Fruit fly (Drosophila melanogaster): Measurements from ENCODE around the gene PKD.
A peak's percentile ranks its signal among the peaks of the same experiment; 100 is the strongest.

The PKD gene

DNA sequence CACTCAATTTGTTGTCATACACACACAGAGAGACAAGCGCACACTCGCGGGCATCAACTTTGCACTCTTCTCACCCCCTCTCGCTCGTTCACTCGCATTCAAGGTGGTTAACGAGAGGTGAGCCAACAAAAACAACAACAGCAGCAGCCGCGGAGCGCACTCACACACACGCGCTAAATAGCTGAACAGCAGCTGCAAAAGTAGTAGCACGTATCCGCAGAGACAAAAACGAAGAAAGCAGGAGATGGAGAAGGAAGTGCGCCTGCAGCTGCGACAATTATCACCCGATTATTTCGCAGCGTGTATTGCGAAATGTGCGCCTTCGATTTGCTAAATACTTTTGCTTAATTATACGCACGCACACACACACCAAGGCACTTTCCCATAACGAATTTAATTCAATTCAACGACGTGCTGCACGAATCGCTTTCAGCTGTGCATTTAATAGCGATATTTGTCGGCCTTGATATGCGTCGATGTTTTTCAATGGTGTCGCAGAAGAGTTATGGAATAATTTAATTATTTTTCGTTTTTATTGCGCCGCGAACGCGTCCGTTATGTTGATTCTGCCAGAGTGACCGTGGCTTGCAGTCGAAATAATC is 15.8 kb downstream of the PKD start (continued):
- TF ChIP-seq onecut (GFP tag; IDR thresholded peaks at IDR 0.05) = no peak
- TF ChIP-seq sna (GFP tag; IDR thresholded peaks at IDR 0.05; ENCODE audit: partially characterized antibody) = no peak
- TF ChIP-seq tgo (GFP tag; IDR thresholded peaks at IDR 0.05) = no peak; the same call in 2 of the 3 replicates
- TF ChIP-seq CG9609 (GFP tag; optimal IDR thresholded peaks at IDR 0.05) = no peak
- peak; percentile 41 to 53 for TF ChIP-seq Trl (optimal IDR thresholded peaks at IDR 0.05)
- no peak for TF ChIP-seq Trl (GFP tag; optimal IDR thresholded peaks at IDR 0.05)
- peak; percentile 67 for TF ChIP-seq MESR4 (GFP tag; optimal IDR thresholded peaks at IDR 0.05)
- no peak for TF ChIP-seq wor (GFP tag; IDR thresholded peaks at IDR 0.05)
- TF ChIP-seq Dbx (GFP tag; IDR thresholded peaks at IDR 0.05) = peak; percentile 54; the same call in 2 of the 3 replicates
- TF ChIP-seq CG6175 (GFP tag; IDR thresholded peaks at IDR 0.05) = 0 out of 3 replicates have a peak, but pooled peaks have one; percentile 32
- no peak for TF ChIP-seq CG3847 (GFP tag; IDR thresholded peaks at IDR 0.05)
- TF ChIP-seq Bgb (GFP tag; IDR thresholded peaks at IDR 0.05; ENCODE audit: partially characterized antibody) = peak; percentile 28; the same call in 1 of the 2 replicates
- TF ChIP-seq caup (GFP tag; optimal IDR thresholded peaks at IDR 0.05; ENCODE audit: severe bottlenecking) = peak; percentile 60
- TF ChIP-seq H2.0 (GFP tag; IDR thresholded peaks at IDR 0.05) = no peak
- no peak for TF ChIP-seq Ravus (GFP tag; IDR thresholded peaks at IDR 0.05)
- no peak for TF ChIP-seq bigmax (GFP tag; optimal IDR thresholded peaks at IDR 0.05)
- peak; percentile 12 for TF ChIP-seq pb (GFP tag; optimal IDR thresholded peaks at IDR 0.05)
- no peak for TF ChIP-seq CG1832 (GFP tag; optimal IDR thresholded peaks at IDR 0.05)
- TF ChIP-seq Hsf (GFP tag; optimal IDR thresholded peaks at IDR 0.05) = no peak
- no peak for TF ChIP-seq CG15269 (tag; optimal IDR thresholded peaks at IDR 0.05)
- TF ChIP-seq CG34422 (GFP tag; IDR thresholded peaks at IDR 0.05) = peak; percentile 80; the same call in 2 of the 3 replicates
- no peak for TF ChIP-seq lola (GFP tag; optimal IDR thresholded peaks at IDR 0.05)
- TF ChIP-seq CG11723 (GFP tag; optimal IDR thresholded peaks at IDR 0.05) = no peak
- peak in 1 of 2 experiments; percentile 32 for TF ChIP-seq Hr51 (GFP tag; optimal IDR thresholded peaks at IDR 0.05)
- no peak for TF ChIP-seq repo (GFP tag; optimal IDR thresholded peaks at IDR 0.05)
- no peak for TF ChIP-seq gem (tag; optimal IDR thresholded peaks at IDR 0.05)
- TF ChIP-seq NC2β (GFP tag; optimal IDR thresholded peaks at IDR 0.05) = no peak
- TF ChIP-seq bcd (GFP tag; optimal IDR thresholded peaks at IDR 0.05) = peak; percentile 38
- no peak for TF ChIP-seq knrl (GFP tag; IDR thresholded peaks at IDR 0.05; ENCODE audit: partially characterized antibody)
- no peak for TF ChIP-seq CG4707 (GFP tag; optimal IDR thresholded peaks at IDR 0.05)
- peak; percentile 14 for TF ChIP-seq ATbp (GFP tag; optimal IDR thresholded peaks at IDR 0.05)
- no peak for TF ChIP-seq CG13123 (GFP tag; optimal IDR thresholded peaks at IDR 0.05)
- TF ChIP-seq Blimp-1 (GFP tag; optimal IDR thresholded peaks at IDR 0.05) = no peak
- TF ChIP-seq prd (optimal IDR thresholded peaks at IDR 0.05) = no peak
- peak; percentile 58 for TF ChIP-seq prd (GFP tag; IDR thresholded peaks at IDR 0.05)
- TF ChIP-seq Stat92E (GFP tag; optimal IDR thresholded peaks at IDR 0.05) = no peak
- no peak for TF ChIP-seq danr (GFP tag; IDR thresholded peaks at IDR 0.05)
- TF ChIP-seq HLHmδ (GFP tag; optimal IDR thresholded peaks at IDR 0.05) = peak; percentile 91
- TF ChIP-seq Dip3 (GFP tag; optimal IDR thresholded peaks at IDR 0.05) = peak; percentile 18
- no peak for TF ChIP-seq CkIIα-i1 (GFP tag; IDR thresholded peaks at IDR 0.05)
- no peak for TF ChIP-seq wdn (GFP tag; IDR thresholded peaks at IDR 0.05)
- no peak for TF ChIP-seq unc-4 (GFP tag; IDR thresholded peaks at IDR 0.05; ENCODE audit: partially characterized antibody)
- no peak for TF ChIP-seq CG7786 (GFP tag; optimal IDR thresholded peaks at IDR 0.05)
- TF ChIP-seq Vsx1 (GFP tag; optimal IDR thresholded peaks at IDR 0.05) = no peak
- TF ChIP-seq Kr (GFP tag; optimal IDR thresholded peaks at IDR 0.05) = no peak
- no peak for TF ChIP-seq cad (GFP tag; optimal IDR thresholded peaks at IDR 0.05)
- TF ChIP-seq CG3065 (GFP tag; optimal IDR thresholded peaks at IDR 0.05) = no peak
- TF ChIP-seq Antp (GFP tag; optimal IDR thresholded peaks at IDR 0.05) = no peak
- no peak for TF ChIP-seq TFAM (GFP tag; optimal IDR thresholded peaks at IDR 0.05)
- no peak for TF ChIP-seq CG10462 (GFP tag; optimal IDR thresholded peaks at IDR 0.05)
